Fruit fly (Drosophila melanogaster): ENCODE data around the gene CG31288.
A peak's percentile ranks its signal among the peaks of the same experiment; 100 is the strongest.

Gene CG31288

dm6 chr3R:25295320-25296020 is 3.9 kb downstream of the CG31288 start, which contains the start of gene CG31102:
Gene CG31102 (minus strand): TSS chr3R:25295594.
- TF ChIP-seq CG11617 (GFP tag; optimal IDR thresholded peaks at IDR 0.05) (no peak), cnc (optimal IDR thresholded peaks at IDR 0.05) (no peak), CG33017 (tag; optimal IDR thresholded peaks at IDR 0.05) (peak; percentile 53), kay (GFP tag; ENCODE audit: borderline replicate concordance) (peak; percentile 75), Mnt (GFP tag; optimal IDR thresholded peaks at IDR 0.05) (peak; percentile 85), CG12768 (GFP tag; optimal IDR thresholded peaks at IDR 0.05) (peak; percentile 52), Hr96 (GFP tag; optimal IDR thresholded peaks at IDR 0.05) (peak; percentile 73), toe (GFP tag; optimal IDR thresholded peaks at IDR 0.05) (peak; percentile 31), cic (GFP tag; optimal IDR thresholded peaks at IDR 0.05) (peak; percentile 91)

- TF ChIP-seq CG1620 (GFP tag; optimal IDR thresholded peaks at IDR 0.05) (no peak), bab1 (GFP tag; optimal IDR thresholded peaks at IDR 0.05) (peak; percentile 84), CG33017 (tag; optimal IDR thresholded peaks at IDR 0.05) (peak; percentile 83), cnc (optimal IDR thresholded peaks at IDR 0.05) (peak in 1 of 2 experiments; percentile 57), Mnt (GFP tag; optimal IDR thresholded peaks at IDR 0.05) (peak; percentile 90), pad (GFP tag; optimal IDR thresholded peaks at IDR 0.05) (peak; percentile 35), ovo (GFP tag; optimal IDR thresholded peaks at IDR 0.05) (peak; percentile 41), CG14711 (tag; optimal IDR thresholded peaks at IDR 0.05) (peak; percentile 29), toe (GFP tag; optimal IDR thresholded peaks at IDR 0.05) (peak; percentile 41), CG12768 (GFP tag; optimal IDR thresholded peaks at IDR 0.05) (peak; percentile 80), tj (GFP tag; optimal IDR thresholded peaks at IDR 0.05) (peak; percentile 18), Clk (GFP tag; optimal IDR thresholded peaks at IDR 0.05) (no peak), kay (GFP tag; ENCODE audit: borderline replicate concordance) (peak; percentile 89), Crg-1 (GFP tag; optimal IDR thresholded peaks at IDR 0.05) (no peak), CG11617 (GFP tag; optimal IDR thresholded peaks at IDR 0.05) (peak; percentile 53), CG7045 (GFP tag; optimal IDR thresholded peaks at IDR 0.05) (peak; percentile 62), cic (GFP tag; optimal IDR thresholded peaks at IDR 0.05) (peak; percentile 92), Hr96 (GFP tag; optimal IDR thresholded peaks at IDR 0.05) (no peak), CG7101 (tag; optimal IDR thresholded peaks at IDR 0.05) (peak; percentile 60), CG5204 (GFP tag; optimal IDR thresholded peaks at IDR 0.05) (no peak)
Measured at dm6 chr3R:25292864-25293284, 6.5 kb downstream of the CG31288 start, which contains the start of gene CG31098. Gene CG31098 (minus strand): TSS chr3R:25292977.

dm6 chr3R:25289589-25289988 is 9.8 kb downstream of the CG31288 start, which contains the start of gene CG11893:
Gene CG11893 (plus strand): TSS chr3R:25289889.
- TF ChIP-seq CG5204 (GFP tag; optimal IDR thresholded peaks at IDR 0.05) (no peak), kay (GFP tag; ENCODE audit: borderline replicate concordance) (peak; percentile 37), CG11617 (GFP tag; optimal IDR thresholded peaks at IDR 0.05) (no peak), Crg-1 (GFP tag; optimal IDR thresholded peaks at IDR 0.05) (no peak), CG12768 (GFP tag; optimal IDR thresholded peaks at IDR 0.05) (no peak), CG14711 (tag; optimal IDR thresholded peaks at IDR 0.05) (no peak)

dm6 chr3R:25287128-25287527 is 12.2 kb downstream of the CG31288 start, which contains the start of gene CG13658:
Gene CG13658 (plus strand): TSS chr3R:25287474.
- TF ChIP-seq cnc (optimal IDR thresholded peaks at IDR 0.05) = peak in 1 of 2 experiments; percentile 81
- peak; percentile 13 for TF ChIP-seq CG12768 (GFP tag; optimal IDR thresholded peaks at IDR 0.05)
- peak; percentile 14 for TF ChIP-seq bab1 (GFP tag; optimal IDR thresholded peaks at IDR 0.05)
- no peak for TF ChIP-seq CG14711 (tag; optimal IDR thresholded peaks at IDR 0.05)
- TF ChIP-seq CG7101 (tag; optimal IDR thresholded peaks at IDR 0.05) = no peak
- no peak for TF ChIP-seq CG1620 (GFP tag; optimal IDR thresholded peaks at IDR 0.05)
- TF ChIP-seq Crg-1 (GFP tag; optimal IDR thresholded peaks at IDR 0.05) = no peak
- TF ChIP-seq Hr96 (GFP tag; optimal IDR thresholded peaks at IDR 0.05) = no peak
- no peak for TF ChIP-seq tj (GFP tag; optimal IDR thresholded peaks at IDR 0.05)
- no peak for TF ChIP-seq CG5204 (GFP tag; optimal IDR thresholded peaks at IDR 0.05)
- TF ChIP-seq CG33017 (tag; optimal IDR thresholded peaks at IDR 0.05) = no peak
- TF ChIP-seq cic (GFP tag; optimal IDR thresholded peaks at IDR 0.05) = peak; percentile 59
- no peak for TF ChIP-seq ovo (GFP tag; optimal IDR thresholded peaks at IDR 0.05)
- no peak for TF ChIP-seq toe (GFP tag; optimal IDR thresholded peaks at IDR 0.05)
- TF ChIP-seq CG7045 (GFP tag; optimal IDR thresholded peaks at IDR 0.05) = no peak
- TF ChIP-seq kay (GFP tag; ENCODE audit: borderline replicate concordance) = peak; percentile 90
- no peak for TF ChIP-seq Clk (GFP tag; optimal IDR thresholded peaks at IDR 0.05)
- TF ChIP-seq CG11617 (GFP tag; optimal IDR thresholded peaks at IDR 0.05) = no peak
- TF ChIP-seq Mnt (GFP tag; optimal IDR thresholded peaks at IDR 0.05) = no peak

dm6 chr3R:25285173-25285572 is 14.2 kb downstream of the CG31288 start, which contains the start of gene CG31104:
Gene CG31104 (plus strand): TSS chr3R:25285473.
- TF ChIP-seq CG1620 (GFP tag; optimal IDR thresholded peaks at IDR 0.05) (no peak), kay (GFP tag; ENCODE audit: borderline replicate concordance) (peak; percentile 87), CG5204 (GFP tag; optimal IDR thresholded peaks at IDR 0.05) (no peak), toe (GFP tag; optimal IDR thresholded peaks at IDR 0.05) (no peak)

- TF ChIP-seq Hr96 (GFP tag; optimal IDR thresholded peaks at IDR 0.05) (no peak), cic (GFP tag; optimal IDR thresholded peaks at IDR 0.05) (peak; percentile 65), CG7101 (tag; optimal IDR thresholded peaks at IDR 0.05) (peak; percentile 14), CG7045 (GFP tag; optimal IDR thresholded peaks at IDR 0.05) (no peak), CG14711 (tag; optimal IDR thresholded peaks at IDR 0.05) (peak; percentile 33), CG12768 (GFP tag; optimal IDR thresholded peaks at IDR 0.05) (peak; percentile 3), CG33017 (tag; optimal IDR thresholded peaks at IDR 0.05) (no peak), Mnt (GFP tag; optimal IDR thresholded peaks at IDR 0.05) (no peak)
Measured at dm6 chr3R:25283209-25283670, 16.1 kb downstream of the CG31288 start, which contains the start of gene CG31300. Gene CG31300 (plus strand): TSS chr3R:25283620.
